Worm (Caenorhabditis elegans) whole organism, L4/young adult: ENCODE measurements around the gene rars-1.

Experiments used
- W03F9.2 ChIP-seq: fragments of 150-350 bp; optimal IDR thresholded peaks from 2 replicates; lab custom pipeline; 2014; ENCODE audit warnings: missing biosample characterization, missing genetic modification characterization
- dao-5 ChIP-seq: sonication (generic microtip); optimal IDR thresholded peaks from 2 replicates; lab custom pipeline; 2016; ENCODE audit warnings: missing genotype, missing genetic modification characterization, moderate library complexity, missing compliant biosample characterization
- him-1 ChIP-seq: sonication (generic microtip); optimal IDR thresholded peaks from 2 replicates; lab custom pipeline; 2016; ENCODE audit warnings: missing genotype, missing genetic modification reagents, missing genetic modification characterization, missing compliant biosample characterization

- TF ChIP-seq W03F9.2 (tag; lab: Kevin White, UChicago) (no peak), him-1 (no peak), dao-5 (tag; lab: Kevin White, UChicago) (no peak)
These were observed 43.6 kb downstream of the rars-1 start for ce11 chrIII:4873395-4873794.
